Fruit fly (Drosophila melanogaster): ENCODE results near the gene CG7691.

CG7691 gene

dm6 chr3R:18515010-18515409 lies 44.7 kb upstream of the CG7691 start (continued):
- TF ChIP-seq CG4360 (GFP tag; IDR thresholded peaks at IDR 0.05): no peak
- TF ChIP-seq otp (GFP tag; IDR thresholded peaks at IDR 0.05): no peak
- no peak for TF ChIP-seq gce (GFP tag; IDR thresholded peaks at IDR 0.05)
- TF ChIP-seq Atf-2 (GFP tag; optimal IDR thresholded peaks at IDR 0.05): no peak
- no peak for TF ChIP-seq sima (GFP tag; optimal IDR thresholded peaks at IDR 0.05)
- TF ChIP-seq Eip74EF (GFP tag; optimal IDR thresholded peaks at IDR 0.05): no peak
- no peak for TF ChIP-seq bigmax (GFP tag; optimal IDR thresholded peaks at IDR 0.05)
- TF ChIP-seq pzg (GFP tag; optimal IDR thresholded peaks at IDR 0.05): no peak

- no peak for TF ChIP-seq sens-2 (GFP tag; IDR thresholded peaks at IDR 0.05)
Measured at dm6 chr3R:18545486-18545885, 14.2 kb upstream of the CG7691 start, which contains the start of gene fru. Gene fru (minus strand): TSS chr3R:18545586.

- TF ChIP-seq vfl (GFP tag; optimal IDR thresholded peaks at IDR 0.05) (no peak), Ptx1 (GFP tag; IDR thresholded peaks at IDR 0.05) (no peak), Sry-β (GFP tag; optimal IDR thresholded peaks at IDR 0.05) (no peak), CG10543 (GFP tag; optimal IDR thresholded peaks at IDR 0.05) (no peak), CG4617 (GFP tag; optimal IDR thresholded peaks at IDR 0.05; ENCODE audit: borderline replicate concordance) (no peak), CG17568 (GFP tag; optimal IDR thresholded peaks at IDR 0.05) (no peak), kay (GFP tag; optimal IDR thresholded peaks at IDR 0.05) (no peak), cad (GFP tag; optimal IDR thresholded peaks at IDR 0.05) (no peak), ttk (GFP tag; IDR thresholded peaks at IDR 0.05) (no peak), CG10979 (tag; optimal IDR thresholded peaks at IDR 0.05) (no peak), fd64A (GFP tag; optimal IDR thresholded peaks at IDR 0.05) (no peak), cas (GFP tag; IDR thresholded peaks at IDR 0.05) (no peak), Chrac-16 (GFP tag; optimal IDR thresholded peaks at IDR 0.05) (no peak), grn (GFP tag; optimal IDR thresholded peaks at IDR 0.05) (no peak), CG17612 (GFP tag; IDR thresholded peaks at IDR 0.05) (no peak), slou (GFP tag; optimal IDR thresholded peaks at IDR 0.05) (no peak), tx (GFP tag; optimal IDR thresholded peaks at IDR 0.05) (no peak), CG13424 (tag; optimal IDR thresholded peaks at IDR 0.05) (no peak)
Measured at dm6 chr3R:18546159-18546558, 13.5 kb upstream of the CG7691 start.

dm6 chr3R:18546972-18547371 lies 12.7 kb upstream of the CG7691 start:
- TF ChIP-seq zf30C (GFP tag; optimal IDR thresholded peaks at IDR 0.05): peak; percentile 12
- no peak for TF ChIP-seq CTCF (GFP tag; optimal IDR thresholded peaks at IDR 0.05)
- TF ChIP-seq Mrtf (GFP tag; IDR thresholded peaks at IDR 0.05): 0 out of 3 replicates have a peak, but pooled peaks have one; percentile 10
- no peak for TF ChIP-seq CkIIα-i1 (GFP tag; IDR thresholded peaks at IDR 0.05)
- TF ChIP-seq CG43689 (GFP tag; IDR thresholded peaks at IDR 0.05): no peak
- TF ChIP-seq CG11456 (GFP tag; IDR thresholded peaks at IDR 0.05): no peak
- peak; percentile 13 for TF ChIP-seq Ets65A (GFP tag)
- TF ChIP-seq CG5180 (GFP tag; optimal IDR thresholded peaks at IDR 0.05): peak; percentile 95
- TF ChIP-seq crol (GFP tag; IDR thresholded peaks at IDR 0.05): no peak

dm6 chr3R:18548787-18549186 lies 10.9 kb upstream of the CG7691 start:
- TF ChIP-seq CG5180 (GFP tag; optimal IDR thresholded peaks at IDR 0.05): peak; percentile 69
- TF ChIP-seq CG7786 (GFP tag; optimal IDR thresholded peaks at IDR 0.05): no peak
- TF ChIP-seq D19B (GFP tag; optimal IDR thresholded peaks at IDR 0.05): no peak
- peak; percentile 83 for TF ChIP-seq Nf-YC (tag; optimal IDR thresholded peaks at IDR 0.05)
- TF ChIP-seq CkIIα-i1 (GFP tag; IDR thresholded peaks at IDR 0.05): no peak
- no peak for TF ChIP-seq CG4328 (GFP tag; optimal IDR thresholded peaks at IDR 0.05)
- peak; percentile 74 for TF ChIP-seq Nf-YB (GFP tag; optimal IDR thresholded peaks at IDR 0.05)
- no peak for TF ChIP-seq CG7556 (GFP tag; optimal IDR thresholded peaks at IDR 0.05)
- no peak for TF ChIP-seq crol (GFP tag; IDR thresholded peaks at IDR 0.05)
- TF ChIP-seq bowl (GFP tag; IDR thresholded peaks at IDR 0.05): no peak

Data from whole organism, embryonic.